Fruit fly (Drosophila melanogaster) whole organism, adult: ENCODE results near the gene Dad.

Source experiments
- CG11617 ChIP-seq: fragments of 200-800 bp; sonication (Bioruptor generic); optimal IDR thresholded peaks from 2 replicates; lab custom pipeline; 2017; ENCODE audit warnings: mild to moderate bottlenecking, missing biosample characterization, missing genetic modification reagents, missing genetic modification characterization
- CG12768 ChIP-seq: fragments of 200-800 bp; sonication (Bioruptor generic); optimal IDR thresholded peaks from 2 replicates; lab custom pipeline; 2017; ENCODE audit warnings: missing biosample characterization, missing genetic modification characterization, mild to moderate bottlenecking, moderate library complexity, missing genetic modification reagents
- CG14711 ChIP-seq: fragments of 200-800 bp; sonication (Bioruptor generic); optimal IDR thresholded peaks from 2 replicates; lab custom pipeline; 2018; ENCODE audit warnings: missing biosample characterization, mild to moderate bottlenecking, missing genetic modification characterization, moderate library complexity
- CG1620 ChIP-seq: fragments of 200-800 bp; sonication (Bioruptor generic); optimal IDR thresholded peaks from 2 replicates; lab custom pipeline; 2016; ENCODE audit warnings: missing biosample characterization, missing genetic modification characterization
- CG33017 ChIP-seq: fragments of 200-800 bp; sonication (Bioruptor generic); optimal IDR thresholded peaks from 2 replicates; lab custom pipeline; 2018; ENCODE audit warnings: missing biosample characterization, mild to moderate bottlenecking, missing genetic modification characterization, moderate library complexity
- CG5204 ChIP-seq: fragments of 200-800 bp; sonication (Bioruptor generic); optimal IDR thresholded peaks from 2 replicates; lab custom pipeline; 2016; ENCODE audit warnings: missing biosample characterization, missing genetic modification characterization
- CG7045 ChIP-seq: fragments of 200-800 bp; sonication (Bioruptor generic); optimal IDR thresholded peaks from 2 replicates; lab custom pipeline; 2017; ENCODE audit warnings: missing biosample characterization, mild to moderate bottlenecking, missing genetic modification characterization
- CG7101 ChIP-seq: fragments of 200-800 bp; sonication (Bioruptor generic); optimal IDR thresholded peaks from 2 replicates; lab custom pipeline; 2018; ENCODE audit warnings: missing biosample characterization, mild to moderate bottlenecking, missing genetic modification characterization, moderate library complexity
- Clk ChIP-seq: fragments of 200-800 bp; sonication (Bioruptor generic); optimal IDR thresholded peaks from 2 replicates; lab custom pipeline; 2017; ENCODE audit warnings: missing biosample characterization, missing genetic modification characterization
- Crg-1 ChIP-seq: fragments of 200-800 bp; sonication (Bioruptor generic); optimal IDR thresholded peaks from 2 replicates; lab custom pipeline; 2016; ENCODE audit warnings: missing biosample characterization, missing genetic modification characterization
- Hr96 ChIP-seq: fragments of 200-800 bp; sonication (Bioruptor generic); optimal IDR thresholded peaks from 2 replicates; lab custom pipeline; 2016; ENCODE audit warnings: missing biosample characterization, missing genetic modification characterization
- Mnt ChIP-seq: fragments of 200-800 bp; sonication (Bioruptor generic); optimal IDR thresholded peaks from 2 replicates; lab custom pipeline; 2016; ENCODE audit warnings: missing biosample characterization, mild to moderate bottlenecking, missing genetic modification characterization
- bab1 ChIP-seq: fragments of 200-800 bp; sonication (Bioruptor generic); optimal IDR thresholded peaks from 3 replicates; lab custom pipeline; 2019; ENCODE audit warnings: missing biosample characterization, mild to moderate bottlenecking, missing genetic modification characterization, moderate library complexity
- cic ChIP-seq: fragments of 200-800 bp; sonication (Bioruptor generic); optimal IDR thresholded peaks from 2 replicates; lab custom pipeline; 2017; ENCODE audit warnings: missing biosample characterization, mild to moderate bottlenecking, missing genetic modification characterization, moderate library complexity
- cnc ChIP-seq, 2 experiments: fragments of >200 bp; optimal IDR thresholded peaks; 2 replicates each; lab custom pipeline; 2017
- kay ChIP-seq: fragments of 200-800 bp; sonication (Bioruptor generic); peaks from one replicate; lab custom pipeline; 2016; ENCODE audit warnings: missing biosample characterization, missing genetic modification characterization, borderline replicate concordance
- ovo ChIP-seq: fragments of 200-800 bp; sonication (Bioruptor generic); optimal IDR thresholded peaks from 2 replicates; lab custom pipeline; 2016; ENCODE audit warnings: missing biosample characterization, missing genetic modification characterization
- pad ChIP-seq: fragments of 200-800 bp; sonication (Bioruptor generic); optimal IDR thresholded peaks from 3 replicates; lab custom pipeline; 2017; ENCODE audit warnings: missing biosample characterization, missing genetic modification characterization, mild to moderate bottlenecking, moderate library complexity, missing genetic modification reagents
- tj ChIP-seq: fragments of 200-800 bp; sonication (Bioruptor generic); optimal IDR thresholded peaks from 3 replicates; lab custom pipeline; 2017; ENCODE audit warnings: missing biosample characterization, mild to moderate bottlenecking, missing genetic modification characterization, moderate library complexity
- toe ChIP-seq: fragments of 200-800 bp; sonication (Bioruptor generic); optimal IDR thresholded peaks from 2 replicates; lab custom pipeline; 2016; ENCODE audit warnings: missing biosample characterization, missing genetic modification characterization

The Dad gene

dm6 chr3R:17039993-17040807 is 13.6 kb upstream of the Dad start, which contains the start of the genes CG18213 and Trm7-32:
CG18213 (minus strand) TSS chr3R:17040203.
Trm7-32 (plus strand) TSS chr3R:17040682.
- TF ChIP-seq Mnt (peak; percentile 48), bab1 (GFP tag; lab: Kevin White, UChicago) (peak; percentile 2), ovo (no peak), toe (peak; percentile 19), kay (GFP tag; lab: Kevin White, UChicago) (no peak), CG33017 (tag; lab: Kevin White, UChicago) (no peak), CG12768 (GFP tag; lab: Kevin White, UChicago) (no peak), CG5204 (GFP tag; lab: Kevin White, UChicago) (no peak), Crg-1 (GFP tag; lab: Kevin White, UChicago) (no peak), CG1620 (GFP tag; lab: Kevin White, UChicago) (no peak), tj (GFP tag; lab: Kevin White, UChicago) (peak; percentile 2), Clk (GFP tag; lab: Kevin White, UChicago) (no peak), CG14711 (tag; lab: Kevin White, UChicago) (no peak), cnc (optimal IDR thresholded peaks at IDR 0.05; lab: Kevin White, UChicago) (no peak), CG11617 (GFP tag; lab: Kevin White, UChicago) (no peak), CG7045 (GFP tag; lab: Kevin White, UChicago) (no peak), Hr96 (GFP tag; lab: Kevin White, UChicago) (no peak)

dm6 chr3R:17042838-17043569 is 10.8 kb upstream of the Dad start, which contains the start of the genes bdwf and Patr-1:
bdwf (minus strand) TSS chr3R:17043136.
Patr-1 (plus strand) TSS chr3R:17043564.
- TF ChIP-seq cic (GFP tag; lab: Kevin White, UChicago) (no peak), ovo (no peak), CG5204 (GFP tag; lab: Kevin White, UChicago) (peak; percentile 50), cnc (optimal IDR thresholded peaks at IDR 0.05; lab: Kevin White, UChicago) (no peak), CG33017 (tag; lab: Kevin White, UChicago) (no peak), Hr96 (GFP tag; lab: Kevin White, UChicago) (no peak), Crg-1 (GFP tag; lab: Kevin White, UChicago) (peak; percentile 11), CG12768 (GFP tag; lab: Kevin White, UChicago) (no peak), Clk (GFP tag; lab: Kevin White, UChicago) (no peak), bab1 (GFP tag; lab: Kevin White, UChicago) (no peak), CG7101 (no peak), Mnt (peak; percentile 17), pad (GFP tag; lab: Kevin White, UChicago) (peak; percentile 31), toe (no peak), CG14711 (tag; lab: Kevin White, UChicago) (peak; percentile 2), tj (GFP tag; lab: Kevin White, UChicago) (peak; percentile 95), kay (GFP tag; lab: Kevin White, UChicago) (peak; percentile 38), CG7045 (GFP tag; lab: Kevin White, UChicago) (no peak), CG11617 (GFP tag; lab: Kevin White, UChicago) (peak; percentile 38), CG1620 (GFP tag; lab: Kevin White, UChicago) (peak; percentile 41)

dm6 chr3R:17043570-17043923 is 10.3 kb upstream of the Dad start:
- TF ChIP-seq CG7045 (GFP tag; lab: Kevin White, UChicago) (no peak), Clk (GFP tag; lab: Kevin White, UChicago) (no peak), CG7101 (no peak), Mnt (no peak), toe (no peak), cic (GFP tag; lab: Kevin White, UChicago) (no peak), pad (GFP tag; lab: Kevin White, UChicago) (no peak), kay (GFP tag; lab: Kevin White, UChicago) (no peak), CG11617 (GFP tag; lab: Kevin White, UChicago) (no peak), CG12768 (GFP tag; lab: Kevin White, UChicago) (no peak), Hr96 (GFP tag; lab: Kevin White, UChicago) (no peak), CG1620 (GFP tag; lab: Kevin White, UChicago) (no peak), Crg-1 (GFP tag; lab: Kevin White, UChicago) (no peak), cnc (optimal IDR thresholded peaks at IDR 0.05; lab: Kevin White, UChicago) (no peak), ovo (no peak), tj (GFP tag; lab: Kevin White, UChicago) (no peak), bab1 (GFP tag; lab: Kevin White, UChicago) (no peak), CG33017 (tag; lab: Kevin White, UChicago) (no peak)

- TF ChIP-seq kay (GFP tag; lab: Kevin White, UChicago), result no peak
- no peak for TF ChIP-seq ovo
- TF ChIP-seq CG5204 (GFP tag; lab: Kevin White, UChicago), result no peak
- no peak for TF ChIP-seq CG12768 (GFP tag; lab: Kevin White, UChicago)
- no peak for TF ChIP-seq Crg-1 (GFP tag; lab: Kevin White, UChicago)
- no peak for TF ChIP-seq CG11617 (GFP tag; lab: Kevin White, UChicago)
- no peak for TF ChIP-seq cic (GFP tag; lab: Kevin White, UChicago)
- no peak for TF ChIP-seq bab1 (GFP tag; lab: Kevin White, UChicago)
- TF ChIP-seq CG7045 (GFP tag; lab: Kevin White, UChicago), result no peak
Measured at dm6 chr3R:17048867-17049266, 4.9 kb upstream of the Dad start.
